Fruit fly (Drosophila melanogaster) whole organism, embryonic: ENCODE data around the gene kdn.

Experiments used
- Blimp-1 ChIP-seq: fragments of 200-800 bp; sonication (Bioruptor generic); optimal IDR thresholded peaks from 3 replicates; lab custom pipeline; 2018; ENCODE audit warnings: missing biosample characterization, missing genetic modification characterization, mild to moderate bottlenecking, moderate library complexity, missing genetic modification reagents
- CG10959 ChIP-seq: fragments of 200-800 bp; sonication (Bioruptor generic); IDR thresholded peaks from 2 replicates; pipeline ENCODE4 v1.3.6; 2022; ENCODE audit warnings: missing biosample characterization, missing genetic modification characterization
- CG12219 ChIP-seq: fragments of 200-800 bp; sonication (Bioruptor generic); optimal IDR thresholded peaks from 3 replicates; lab custom pipeline; 2018; ENCODE audit warnings: missing biosample characterization, mild to moderate bottlenecking, missing genetic modification characterization
- CG12236 ChIP-seq: fragments of 200-800 bp; sonication (Bioruptor generic); optimal IDR thresholded peaks from 2 replicates; lab custom pipeline; 2016; ENCODE audit warnings: missing biosample characterization, missing genetic modification characterization
- CG12769 ChIP-seq: fragments of 200-800 bp; sonication (Bioruptor generic); optimal IDR thresholded peaks from 2 replicates; lab custom pipeline; 2019; ENCODE audit warnings: missing biosample characterization, mild to moderate bottlenecking, missing genetic modification characterization, moderate library complexity
- CG13287 ChIP-seq: fragments of 200-800 bp; sonication (Bioruptor generic); IDR thresholded peaks from 2 replicates; pipeline ENCODE4 v1.3.6; 2022; ENCODE audit warnings: missing biosample characterization, missing genetic modification characterization; ENCODE audit not compliant: partially characterized antibody
- CG14965 ChIP-seq: fragments of 200-800 bp; sonication (Bioruptor generic); optimal IDR thresholded peaks from 2 replicates; lab custom pipeline; 2016; ENCODE audit warnings: missing biosample characterization, missing genetic modification characterization, borderline replicate concordance
- CG1602 ChIP-seq: fragments of 200-800 bp; sonication (Bioruptor generic); optimal IDR thresholded peaks from 3 replicates; lab custom pipeline; 2016; ENCODE audit warnings: missing biosample characterization, missing genetic modification characterization
- CG1603 ChIP-seq: fragments of 200-800 bp; sonication (Bioruptor generic); optimal IDR thresholded peaks from 2 replicates; lab custom pipeline; 2019; ENCODE audit warnings: missing biosample characterization, mild to moderate bottlenecking, missing genetic modification characterization, moderate library complexity
- CG34224 ChIP-seq: fragments of 200-800 bp; sonication (Bioruptor generic); IDR thresholded peaks from 3 replicates; pipeline ENCODE4 v1.3.6; 2022; ENCODE audit warnings: missing biosample characterization, missing genetic modification characterization; ENCODE audit not compliant: partially characterized antibody
- CG4707 ChIP-seq: fragments of 200-800 bp; sonication (Bioruptor generic); optimal IDR thresholded peaks from 2 replicates; lab custom pipeline; 2018; ENCODE audit warnings: missing biosample characterization, mild to moderate bottlenecking, missing genetic modification characterization, moderate library complexity
- CG6654 ChIP-seq: fragments of 200-800 bp; sonication (Bioruptor generic); optimal IDR thresholded peaks from 2 replicates; lab custom pipeline; 2017; ENCODE audit warnings: missing biosample characterization, mild to moderate bottlenecking, missing genetic modification characterization
- CG8089 ChIP-seq: fragments of 200-800 bp; sonication (Bioruptor generic); optimal IDR thresholded peaks from 3 replicates; lab custom pipeline; 2016; ENCODE audit warnings: missing biosample characterization, missing genetic modification characterization
- CG8765 ChIP-seq: fragments of 200-800 bp; sonication (Bioruptor generic); IDR thresholded peaks from 2 replicates; pipeline ENCODE4 v1.3.6; 2022; ENCODE audit warnings: missing biosample characterization, missing genetic modification characterization
- CG9437 ChIP-seq: fragments of 200-800 bp; sonication (Bioruptor generic); optimal IDR thresholded peaks from 2 replicates; lab custom pipeline; 2018; ENCODE audit warnings: missing biosample characterization, mild to moderate bottlenecking, missing genetic modification characterization
- Deaf1 ChIP-seq: fragments of 200-800 bp; optimal IDR thresholded peaks from 3 replicates; lab custom pipeline; 2019; ENCODE audit warnings: missing biosample characterization, mild to moderate bottlenecking, missing genetic modification characterization, moderate library complexity
- Doc3 ChIP-seq: fragments of 200-800 bp; sonication (Bioruptor generic); IDR thresholded peaks from 3 replicates; pipeline ENCODE4 v1.3.6; 2022; ENCODE audit warnings: missing biosample characterization, missing genetic modification characterization; ENCODE audit not compliant: partially characterized antibody
- H15 ChIP-seq: fragments of 200-800 bp; sonication (Bioruptor generic); IDR thresholded peaks from 3 replicates; pipeline ENCODE4 v1.3.6; 2022; ENCODE audit warnings: missing biosample characterization, missing genetic modification characterization
- HLHmδ ChIP-seq: fragments of 200-800 bp; sonication (Bioruptor generic); optimal IDR thresholded peaks from 2 replicates; lab custom pipeline; 2018; ENCODE audit warnings: missing biosample characterization, mild to moderate bottlenecking, missing genetic modification characterization, moderate library complexity
- Lpt ChIP-seq: fragments of >200 bp; optimal IDR thresholded peaks from 2 replicates; lab custom pipeline; 2018; ENCODE audit warnings: missing biosample characterization, missing genetic modification characterization
- MESR4 ChIP-seq: fragments of 200-800 bp; sonication (Bioruptor generic); optimal IDR thresholded peaks from 2 replicates; lab custom pipeline; 2018; ENCODE audit warnings: missing biosample characterization, mild to moderate bottlenecking, missing genetic modification characterization, moderate library complexity
- Max ChIP-seq: fragments of 200-800 bp; sonication (Bioruptor generic); optimal IDR thresholded peaks from 2 replicates; lab custom pipeline; 2016; ENCODE audit warnings: missing biosample characterization, mild to moderate bottlenecking, missing genetic modification characterization
- Mrtf ChIP-seq: fragments of 200-800 bp; sonication (Bioruptor generic); IDR thresholded peaks from 3 replicates; pipeline ENCODE4 v1.3.6; 2022; ENCODE audit warnings: missing biosample characterization, missing genetic modification characterization
- Rx ChIP-seq: fragments of 200-800 bp; sonication (Bioruptor generic); IDR thresholded peaks from 2 replicates; pipeline ENCODE4 v1.3.6; 2022; ENCODE audit warnings: missing biosample characterization, missing genetic modification characterization
- Spps ChIP-seq: fragments of 200-800 bp; sonication (Bioruptor generic); optimal IDR thresholded peaks from 2 replicates; lab custom pipeline; 2018; ENCODE audit warnings: missing biosample characterization, mild to moderate bottlenecking, missing genetic modification characterization
- Sry-β ChIP-seq: fragments of 200-800 bp; sonication (Bioruptor generic); optimal IDR thresholded peaks from 2 replicates; lab custom pipeline; 2018; ENCODE audit warnings: missing biosample characterization, mild to moderate bottlenecking, missing genetic modification characterization, moderate library complexity
- Trl ChIP-seq, 3 experiments: fragments of >200 bp in 2 of 3; fragments of 200-800 bp in 1 of 3; sonication (Bioruptor generic) in 1 of 3; optimal IDR thresholded peaks; 2 replicates in 1 of 3; 3 replicates in 2 of 3; lab custom pipeline; 2016 to 2017; ENCODE audit warnings: missing biosample characterization in 1 of 3, missing genetic modification characterization in 1 of 3
- ash1 ChIP-seq: fragments of 200-800 bp; sonication (Bioruptor generic); optimal IDR thresholded peaks from 2 replicates; lab custom pipeline; 2018; ENCODE audit warnings: missing biosample characterization, mild to moderate bottlenecking, missing genetic modification characterization
- bsh ChIP-seq, 2 experiments: fragments of 200-800 bp; sonication (Bioruptor generic); optimal IDR thresholded peaks; 2 replicates each; lab custom pipeline; 2017 to 2018; ENCODE audit warnings: mild to moderate bottlenecking in 2 of 2, missing biosample characterization in 2 of 2, missing genetic modification characterization in 2 of 2, moderate library complexity in 1 of 2
- chm ChIP-seq: fragments of 200-800 bp; sonication (Bioruptor generic); IDR thresholded peaks from 2 replicates; pipeline ENCODE4 v1.3.6; 2022; ENCODE audit warnings: missing biosample characterization, missing genetic modification characterization
- en ChIP-seq: fragments of 200-800 bp; sonication (Bioruptor generic); optimal IDR thresholded peaks from 2 replicates; lab custom pipeline; 2016; ENCODE audit warnings: missing biosample characterization, missing genetic modification characterization
- exex ChIP-seq: fragments of 200-800 bp; sonication (Bioruptor generic); optimal IDR thresholded peaks from 4 replicates; lab custom pipeline; 2018; ENCODE audit warnings: missing biosample characterization, mild to moderate bottlenecking, missing genetic modification characterization, moderate library complexity
- ftz-f1 ChIP-seq: fragments of 200-800 bp; sonication (Bioruptor generic); optimal IDR thresholded peaks from 2 replicates; lab custom pipeline; 2016; ENCODE audit warnings: missing biosample characterization, missing genetic modification characterization
- fu2 ChIP-seq: fragments of 200-800 bp; sonication (Bioruptor generic); optimal IDR thresholded peaks from 2 replicates; lab custom pipeline; 2016; ENCODE audit warnings: missing biosample characterization, missing genetic modification characterization
- gem ChIP-seq: fragments of 200-800 bp; sonication (Bioruptor generic); optimal IDR thresholded peaks from 2 replicates; lab custom pipeline; 2019; ENCODE audit warnings: missing biosample characterization, mild to moderate bottlenecking, missing genetic modification characterization, moderate library complexity
- gsb-n ChIP-seq: fragments of 200-800 bp; sonication (Bioruptor generic); optimal IDR thresholded peaks from 3 replicates; lab custom pipeline; 2018; ENCODE audit warnings: missing biosample characterization, mild to moderate bottlenecking, missing genetic modification characterization
- hbn ChIP-seq: fragments of 200-800 bp; sonication (Bioruptor generic); IDR thresholded peaks from 2 replicates; pipeline ENCODE4 v1.3.6; 2022; ENCODE audit warnings: missing biosample characterization, missing genetic modification characterization; ENCODE audit not compliant: partially characterized antibody
- jing ChIP-seq: fragments of 200-800 bp; sonication (Bioruptor generic); optimal IDR thresholded peaks from 2 replicates; lab custom pipeline; 2018; ENCODE audit warnings: missing biosample characterization, mild to moderate bottlenecking, missing genetic modification characterization
- klu ChIP-seq: fragments of 200-800 bp; sonication (Bioruptor generic); IDR thresholded peaks from 2 replicates; pipeline ENCODE4 v1.3.6; 2022; ENCODE audit warnings: missing biosample characterization, missing genetic modification characterization
- luna ChIP-seq: fragments of 200-800 bp; sonication (Bioruptor generic); optimal IDR thresholded peaks from 2 replicates; lab custom pipeline; 2016; ENCODE audit warnings: missing biosample characterization, missing genetic modification characterization
- maf-S ChIP-seq: fragments of 200-800 bp; sonication (Bioruptor generic); optimal IDR thresholded peaks from 2 replicates; lab custom pipeline; 2016; ENCODE audit warnings: missing biosample characterization, missing genetic modification characterization
- mam ChIP-seq: fragments of 200-800 bp; sonication (Bioruptor generic); optimal IDR thresholded peaks from 3 replicates; lab custom pipeline; 2016; ENCODE audit warnings: missing biosample characterization, missing genetic modification characterization
- org-1 ChIP-seq: fragments of 200-800 bp; sonication (Bioruptor generic); optimal IDR thresholded peaks from 2 replicates; lab custom pipeline; 2017; ENCODE audit warnings: missing biosample characterization, missing genetic modification characterization
- pita ChIP-seq: fragments of 200-800 bp; sonication (Bioruptor generic); optimal IDR thresholded peaks from 2 replicates; lab custom pipeline; 2017; ENCODE audit warnings: missing biosample characterization, mild to moderate bottlenecking, missing genetic modification characterization
- prd ChIP-seq, 3 experiments: fragments of >200 bp in 2 of 3; fragments of 200-800 bp in 1 of 3; sonication (Bioruptor generic) in 1 of 3; optimal IDR thresholded peaks in 2 of 3; IDR thresholded peaks in 1 of 3; 2 replicates in 2 of 3; 3 replicates in 1 of 3; pipeline versions ENCODE4 v1.3.6 to Lab custom; 2017 to 2022; ENCODE audit warnings: missing biosample characterization in 1 of 3, missing genetic modification characterization in 1 of 3
- sc ChIP-seq, 3 experiments: fragments of >200 bp in 2 of 3; fragments of 200-800 bp in 1 of 3; sonication (Bioruptor generic) in 1 of 3; optimal IDR thresholded peaks; 2 replicates in 2 of 3; 3 replicates in 1 of 3; lab custom pipeline; 2017; ENCODE audit warnings: mild to moderate bottlenecking in 1 of 3, missing biosample characterization in 1 of 3, missing genetic modification characterization in 1 of 3, missing genetic modification reagents in 1 of 3
- stwl ChIP-seq: fragments of 200-800 bp; sonication (Bioruptor generic); optimal IDR thresholded peaks from 3 replicates; lab custom pipeline; 2018; ENCODE audit warnings: missing biosample characterization, mild to moderate bottlenecking, missing genetic modification characterization, moderate library complexity
- toy ChIP-seq: fragments of 200-800 bp; sonication (Bioruptor generic); IDR thresholded peaks from 2 replicates; pipeline ENCODE4 v1.3.6; 2022; ENCODE audit warnings: missing biosample characterization, missing genetic modification characterization

Gene kdn

dm6 chrX:6339970-6340548 lies 10.4 kb upstream of the kdn start (continued):
- no peak for TF ChIP-seq stwl (tag; lab: Kevin White, UChicago)
- no peak for TF ChIP-seq CG9437 (GFP tag; lab: Kevin White, UChicago)
- no peak for TF ChIP-seq CG12236 (GFP tag; lab: Kevin White, UChicago)
- TF ChIP-seq Sry-β (GFP tag; lab: Kevin White, UChicago): no peak
- peak; percentile 17 for TF ChIP-seq maf-S (GFP tag; lab: Kevin White, UChicago)
- TF ChIP-seq Spps (tag; lab: Kevin White, UChicago): peak; percentile 22
- peak; percentile 24 for TF ChIP-seq org-1 (GFP tag; lab: Kevin White, UChicago)
- TF ChIP-seq Rx: peak; percentile 56; the same call in 1 of the 2 replicates
- TF ChIP-seq CG1603: peak; percentile 68
- TF ChIP-seq luna (GFP tag; lab: Kevin White, UChicago): no peak
- TF ChIP-seq klu (GFP tag; lab: Robert Waterston, UW): peak; percentile 50
- peak; percentile 71 for TF ChIP-seq gem (tag; lab: Kevin White, UChicago)
- peak; percentile 56 for TF ChIP-seq gsb-n (tag; lab: Kevin White, UChicago)
- TF ChIP-seq CG1602 (GFP tag; lab: Kevin White, UChicago): peak; percentile 29
- no peak for TF ChIP-seq CG10959 (GFP tag; lab: Robert Waterston, UW)
- no peak for TF ChIP-seq hbn (GFP tag; lab: Robert Waterston, UW)
- TF ChIP-seq Lpt (GFP tag; lab: Kevin White, UChicago): no peak
- no peak for TF ChIP-seq prd (optimal IDR thresholded peaks at IDR 0.05; lab: Kevin White, UChicago)
- peak; percentile 68; the same call in 2 of the 3 replicates for TF ChIP-seq prd (GFP tag; IDR thresholded peaks at IDR 0.05; lab: Robert Waterston, UW)
- TF ChIP-seq Mrtf (GFP tag; lab: Robert Waterston, UW): 0 out of 3 replicates have a peak, but pooled peaks have one; percentile 6
- TF ChIP-seq CG34224 (GFP tag; lab: Robert Waterston, UW): no peak
- TF ChIP-seq CG6654 (GFP tag; lab: Kevin White, UChicago): no peak
- TF ChIP-seq fu2 (GFP tag; lab: Kevin White, UChicago): no peak
- TF ChIP-seq ftz-f1 (GFP tag; lab: Kevin White, UChicago): no peak
- TF ChIP-seq pita (GFP tag; lab: Kevin White, UChicago): no peak
- TF ChIP-seq bsh (GFP tag; optimal IDR thresholded peaks at IDR 0.05; lab: Kevin White, UChicago): peak in 1 of 2 experiments; percentile 73
- TF ChIP-seq sc (optimal IDR thresholded peaks at IDR 0.05; lab: Kevin White, UChicago): no peak
- TF ChIP-seq sc (GFP tag; optimal IDR thresholded peaks at IDR 0.05; lab: Kevin White, UChicago): no peak
- peak; percentile 9 for TF ChIP-seq CG4707
- TF ChIP-seq Doc3 (GFP tag; lab: Robert Waterston, UW): no peak
- TF ChIP-seq ash1 (GFP tag; lab: Kevin White, UChicago): no peak
- TF ChIP-seq toy (GFP tag; lab: Robert Waterston, UW): no peak
- TF ChIP-seq CG14965 (GFP tag; lab: Kevin White, UChicago): no peak
- peak; percentile 26 for TF ChIP-seq CG12219
- TF ChIP-seq MESR4 (GFP tag; lab: Kevin White, UChicago): no peak
- TF ChIP-seq exex (tag; lab: Kevin White, UChicago): peak; percentile 24
- TF ChIP-seq CG13287 (GFP tag; lab: Robert Waterston, UW): no peak
- TF ChIP-seq chm (GFP tag; lab: Robert Waterston, UW): peak; percentile 44; the same call in 1 of the 2 replicates
- TF ChIP-seq en: no peak
- TF ChIP-seq CG8089 (GFP tag; lab: Kevin White, UChicago): no peak
- TF ChIP-seq Deaf1 (tag; lab: Kevin White, UChicago): peak; percentile 15
- TF ChIP-seq jing: no peak
- peak; percentile 88 for TF ChIP-seq Blimp-1
- 0 out of 3 replicates have a peak, but pooled peaks have one; percentile 56 for TF ChIP-seq H15 (GFP tag; lab: Robert Waterston, UW)
- TF ChIP-seq mam: peak; percentile 14
- peak; percentile 20 to 21 for TF ChIP-seq Trl (optimal IDR thresholded peaks at IDR 0.05; lab: Kevin White, UChicago)
- peak; percentile 11 for TF ChIP-seq Trl (GFP tag; optimal IDR thresholded peaks at IDR 0.05; lab: Kevin White, UChicago)
- peak; percentile 68 for TF ChIP-seq CG12769 (tag; lab: Kevin White, UChicago)
- TF ChIP-seq Max (GFP tag; lab: Kevin White, UChicago): no peak
- no peak for TF ChIP-seq HLHmδ (GFP tag; lab: Kevin White, UChicago)
- no peak for TF ChIP-seq CG8765
